Worm (Caenorhabditis elegans) whole organism, mixed stage, embryonic: ENCODE results near the gene clc-8.

ENCODE experiments used
- M03D4.4 ChIP-seq: sonication (generic microtip); optimal IDR thresholded peaks from 2 replicates; lab custom pipeline; 2017; ENCODE audit warnings: mild to moderate bottlenecking, missing genetic modification characterization, missing compliant biosample characterization
- bed-3 ChIP-seq: fragments of 200-800 bp; sonication (Bioruptor generic); optimal IDR thresholded peaks from 3 replicates; lab custom pipeline; 2018; ENCODE audit warnings: mild to moderate bottlenecking, missing genetic modification characterization, moderate library complexity, missing compliant biosample characterization
- blmp-1 ChIP-seq: fragments of 150-350 bp; optimal IDR thresholded peaks from 2 replicates; lab custom pipeline; 2014; ENCODE audit warnings: missing biosample characterization, missing genetic modification characterization
- ceh-39 ChIP-seq: fragments of 150-350 bp; optimal IDR thresholded peaks from 2 replicates; lab custom pipeline; 2014; ENCODE audit warnings: missing biosample characterization, missing genetic modification characterization
- ceh-43 ChIP-seq: fragments of 200-800 bp; sonication (Bioruptor generic); optimal IDR thresholded peaks from 2 replicates; lab custom pipeline; 2018; ENCODE audit warnings: mild to moderate bottlenecking, missing genetic modification characterization, moderate library complexity, missing compliant biosample characterization
- ceh-83 ChIP-seq: fragments of 200-800 bp; sonication (Bioruptor generic); optimal IDR thresholded peaks from 2 replicates; lab custom pipeline; 2018; ENCODE audit warnings: mild to moderate bottlenecking, missing genetic modification characterization, missing compliant biosample characterization
- ces-1 ChIP-seq: fragments of 150-350 bp; optimal IDR thresholded peaks from 2 replicates; lab custom pipeline; 2014; ENCODE audit warnings: missing biosample characterization, missing genetic modification reagents, missing genetic modification characterization
- cnd-1 ChIP-seq: fragments of 200-800 bp; sonication (Bioruptor generic); optimal IDR thresholded peaks from 2 replicates; lab custom pipeline; 2018; ENCODE audit warnings: mild to moderate bottlenecking, missing genetic modification characterization, missing compliant biosample characterization
- elt-3 ChIP-seq: fragments of 150-350 bp; optimal IDR thresholded peaks from 2 replicates; lab custom pipeline; 2014; ENCODE audit warnings: missing biosample characterization, missing genetic modification characterization
- ham-2 ChIP-seq: fragments of 200-800 bp; sonication (Bioruptor generic); optimal IDR thresholded peaks from 2 replicates; lab custom pipeline; 2018; ENCODE audit warnings: mild to moderate bottlenecking, missing genetic modification characterization, missing compliant biosample characterization
- hlh-1 ChIP-seq: fragments of 150-350 bp; optimal IDR thresholded peaks from 2 replicates; lab custom pipeline; 2014; ENCODE audit warnings: missing biosample characterization, missing genetic modification reagents, missing genetic modification characterization
- lin-13 ChIP-seq: fragments of 150-350 bp; optimal IDR thresholded peaks from 2 replicates; lab custom pipeline; 2014; ENCODE audit warnings: missing biosample characterization, missing genetic modification characterization
- lin-32 ChIP-seq: fragments of 200-800 bp; sonication (Bioruptor generic); optimal IDR thresholded peaks from 2 replicates; lab custom pipeline; 2018; ENCODE audit warnings: mild to moderate bottlenecking, missing genetic modification characterization, missing compliant biosample characterization
- mab-5 ChIP-seq: fragments of 150-350 bp; optimal IDR thresholded peaks from 2 replicates; lab custom pipeline; 2014; ENCODE audit warnings: missing biosample characterization, missing genetic modification characterization
- mls-2 ChIP-seq: sonication (generic microtip); optimal IDR thresholded peaks from 2 replicates; lab custom pipeline; 2016; ENCODE audit warnings: mild to moderate bottlenecking, missing genetic modification characterization, moderate library complexity, missing compliant biosample characterization
- nhr-12 ChIP-seq: fragments of 150-350 bp; optimal IDR thresholded peaks from 2 replicates; lab custom pipeline; 2014; ENCODE audit warnings: missing biosample characterization, missing genetic modification characterization
- nhr-2 ChIP-seq: fragments of 150-350 bp; optimal IDR thresholded peaks from 2 replicates; lab custom pipeline; 2014; ENCODE audit warnings: missing biosample characterization, missing genetic modification characterization
- nhr-237 ChIP-seq: fragments of 150-350 bp; optimal IDR thresholded peaks from 2 replicates; lab custom pipeline; 2014; ENCODE audit warnings: missing biosample characterization, missing genetic modification characterization
- nhr-28 ChIP-seq: fragments of 150-350 bp; optimal IDR thresholded peaks from 2 replicates; lab custom pipeline; 2014; ENCODE audit warnings: missing biosample characterization, missing genetic modification characterization
- nhr-76 ChIP-seq: sonication (generic microtip); optimal IDR thresholded peaks from 2 replicates; lab custom pipeline; 2017; ENCODE audit warnings: missing biosample characterization, missing genetic modification characterization
- pha-4 ChIP-seq: fragments of 150-350 bp; optimal IDR thresholded peaks from 2 replicates; lab custom pipeline; 2018; ENCODE audit warnings: missing biosample characterization, missing genetic modification reagents, missing genetic modification characterization
- sem-2 ChIP-seq: fragments of 200-800 bp; sonication (Bioruptor generic); optimal IDR thresholded peaks from 2 replicates; lab custom pipeline; 2018; ENCODE audit warnings: mild to moderate bottlenecking, missing genetic modification characterization, missing compliant biosample characterization
- snpc-4 ChIP-seq: fragments of 150-350 bp; optimal IDR thresholded peaks from 2 replicates; lab custom pipeline; 2014; ENCODE audit warnings: missing biosample characterization, missing genetic modification characterization
- sptf-1 ChIP-seq: sonication (generic microtip); optimal IDR thresholded peaks from 2 replicates; lab custom pipeline; 2017; ENCODE audit warnings: mild to moderate bottlenecking, missing genetic modification characterization, moderate library complexity, missing compliant biosample characterization
- tbx-8 ChIP-seq: fragments of 200-800 bp; sonication (Bioruptor generic); optimal IDR thresholded peaks from 2 replicates; lab custom pipeline; 2018; ENCODE audit warnings: mild to moderate bottlenecking, missing genetic modification characterization, moderate library complexity, missing compliant biosample characterization
- unc-120 ChIP-seq: sonication (generic microtip); optimal IDR thresholded peaks from 2 replicates; lab custom pipeline; 2017; ENCODE audit warnings: missing genetic modification characterization, missing compliant biosample characterization; ENCODE audit not compliant: poor library complexity, severe bottlenecking
- unc-39 ChIP-seq: fragments of 150-350 bp; optimal IDR thresholded peaks from 2 replicates; lab custom pipeline; 2014; ENCODE audit warnings: missing biosample characterization, missing genetic modification characterization
- unc-62 ChIP-seq: fragments of 150-350 bp; optimal IDR thresholded peaks from 2 replicates; lab custom pipeline; 2014; ENCODE audit warnings: missing biosample characterization, missing genetic modification reagents, missing genetic modification characterization
- zip-8 ChIP-seq: fragments of 150-350 bp; optimal IDR thresholded peaks from 2 replicates; lab custom pipeline; 2014; ENCODE audit warnings: missing biosample characterization, missing genetic modification characterization
- ztf-11 ChIP-seq: fragments of 150-350 bp; optimal IDR thresholded peaks from 2 replicates; lab custom pipeline; 2014; ENCODE audit warnings: missing biosample characterization, missing genetic modification characterization

clc-8 gene

DNA sequence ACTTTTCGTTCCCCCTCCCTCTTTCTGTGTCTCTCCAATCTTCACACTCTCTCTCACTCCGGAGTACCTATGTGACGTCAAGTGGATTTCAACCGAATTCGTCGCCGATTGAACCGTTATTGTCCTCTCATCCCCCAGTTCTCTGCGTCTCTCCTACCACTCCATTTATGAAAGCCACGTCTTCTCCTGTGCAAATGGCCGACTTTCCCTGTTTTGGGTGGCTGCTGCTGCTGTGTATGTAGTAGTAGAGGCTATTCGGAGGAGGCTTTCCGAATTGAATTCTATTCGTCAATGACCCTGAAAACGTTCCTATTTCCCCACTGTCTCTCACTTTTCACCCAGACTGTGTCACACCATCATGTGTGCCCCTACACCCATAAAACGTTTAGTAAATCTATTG lies 2.2 kb upstream of the clc-8 start:
- TF ChIP-seq ces-1 (no peak), blmp-1 (tag; lab: Kevin White, UChicago) (peak; percentile 57), elt-3 (tag; lab: Kevin White, UChicago) (no peak), sptf-1 (tag; lab: Kevin White, UChicago) (no peak), ham-2 (GFP tag; lab: Kevin White, UChicago) (peak; percentile 84), cnd-1 (peak; percentile 13)
- TF ChIP-seq, all 35 proteins: peak for 3

DNA sequence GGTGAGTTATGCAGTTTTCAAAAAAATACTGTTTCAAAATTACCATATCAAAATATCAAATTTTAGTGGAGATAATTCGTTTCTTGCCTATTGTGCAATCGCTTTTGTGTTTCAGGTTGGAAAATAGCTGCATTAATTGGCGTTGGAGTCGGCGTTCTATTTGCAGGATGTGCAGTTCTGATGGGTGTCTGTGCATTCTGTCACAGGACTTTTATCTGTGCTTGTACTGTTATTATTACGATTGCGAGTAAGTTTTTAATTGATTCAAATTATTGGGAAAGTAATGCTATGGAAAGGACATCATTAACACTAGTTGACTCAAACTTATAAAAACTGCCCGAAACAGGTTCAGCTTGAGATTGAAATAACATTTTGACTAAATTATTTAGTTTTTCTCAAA lies 874 bp downstream of the clc-8 start:
- no peak for TF ChIP-seq mab-5 (tag; lab: Kevin White, UChicago)
- TF ChIP-seq nhr-12: no peak
- no peak for TF ChIP-seq hlh-1 (tag; lab: Kevin White, UChicago)
- no peak for TF ChIP-seq ceh-39 (tag; lab: Kevin White, UChicago)
- TF ChIP-seq unc-62 (GFP tag; lab: Kevin White, UChicago): no peak
- no peak for TF ChIP-seq blmp-1 (tag; lab: Kevin White, UChicago)
- no peak for TF ChIP-seq elt-3 (tag; lab: Kevin White, UChicago)
- no peak for TF ChIP-seq sem-2
- no peak for TF ChIP-seq cnd-1

ce11 chrIV:14395531-14395930 lies 1.6 kb downstream of the clc-8 start:
- TF ChIP-seq unc-39 (tag; lab: Kevin White, UChicago): no peak
- TF ChIP-seq lin-32: no peak
- TF ChIP-seq nhr-12: no peak

DNA sequence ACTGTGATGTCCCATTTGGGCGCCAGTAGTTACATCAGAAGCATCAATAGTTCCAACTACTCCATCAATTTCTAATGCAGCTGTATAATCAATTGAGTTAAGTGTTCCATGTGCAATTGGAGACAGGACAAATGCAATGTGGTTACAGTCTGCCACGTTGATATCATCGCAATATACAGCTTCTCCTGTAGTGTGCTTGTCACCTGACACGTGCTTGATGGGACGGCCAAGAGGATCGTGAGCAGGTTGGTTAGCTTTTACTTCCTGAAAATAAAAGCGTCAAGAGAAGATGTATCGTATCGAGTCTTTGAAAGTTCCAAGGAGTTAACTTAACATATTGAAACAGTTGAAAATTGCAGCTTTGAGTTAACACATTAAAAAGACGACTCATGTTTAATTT lies 14.6 kb downstream of the clc-8 start:
- no peak for TF ChIP-seq ztf-11 (tag; lab: Kevin White, UChicago)

DNA sequence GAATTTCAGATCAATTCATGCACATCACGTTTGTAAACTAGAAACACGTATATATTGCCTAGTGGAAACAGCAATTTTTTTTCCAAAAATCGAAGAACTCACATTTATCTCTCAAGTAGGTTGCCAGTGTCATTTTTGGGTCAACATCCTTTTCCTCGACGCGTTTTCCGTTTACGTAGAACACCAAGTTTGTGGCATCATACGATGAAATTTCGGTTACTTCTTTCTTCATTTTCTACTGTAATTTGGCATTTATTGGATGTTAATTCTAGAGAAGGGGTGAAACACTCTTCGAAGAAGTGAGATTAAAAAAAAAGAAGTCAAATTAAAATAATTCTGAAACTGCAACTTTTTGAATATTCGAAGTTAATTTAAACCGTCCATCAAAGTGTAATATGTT lies 18.7 kb downstream of the clc-8 start, which contains the start of gene xdh-1:
Gene xdh-1, minus strand, starts transcription at position 240 of the 400 bp plus-strand sequence.
- no peak for TF ChIP-seq nhr-76
- TF ChIP-seq lin-13 (tag; lab: Kevin White, UChicago): no peak
- TF ChIP-seq mab-5 (tag; lab: Kevin White, UChicago): no peak
- TF ChIP-seq ces-1: no peak
- TF ChIP-seq ceh-43: no peak
- no peak for TF ChIP-seq elt-3 (tag; lab: Kevin White, UChicago)
- TF ChIP-seq blmp-1 (tag; lab: Kevin White, UChicago): no peak
- TF ChIP-seq nhr-28 (tag; lab: Kevin White, UChicago): no peak
- TF ChIP-seq sem-2: no peak
- TF ChIP-seq hlh-1 (tag; lab: Kevin White, UChicago): no peak
- TF ChIP-seq bed-3 (GFP tag; lab: Kevin White, UChicago): no peak
- TF ChIP-seq nhr-12: no peak
- no peak for TF ChIP-seq ceh-83
- no peak for TF ChIP-seq lin-32
- TF ChIP-seq tbx-8 (GFP tag; lab: Kevin White, UChicago): no peak
- no peak for TF ChIP-seq mls-2 (tag; lab: Kevin White, UChicago)
- no peak for TF ChIP-seq M03D4.4 (tag; lab: Kevin White, UChicago)
- TF ChIP-seq unc-120 (tag; lab: Kevin White, UChicago): no peak

- TF ChIP-seq unc-62 (GFP tag; lab: Kevin White, UChicago) (no peak), nhr-237 (tag; lab: Kevin White, UChicago) (no peak)
- TF ChIP-seq, all 35 proteins: peak for 0
These were observed 19.4 kb downstream of the clc-8 start for ce11 chrIV:14413386-14413785.

- TF ChIP-seq ces-1 (no peak), snpc-4 (tag; lab: Kevin White, UChicago) (no peak), lin-13 (tag; lab: Kevin White, UChicago) (no peak), nhr-12 (no peak), nhr-2 (no peak), ztf-11 (tag; lab: Kevin White, UChicago) (no peak), elt-3 (tag; lab: Kevin White, UChicago) (no peak), zip-8 (no peak), ham-2 (GFP tag; lab: Kevin White, UChicago) (no peak), ceh-43 (no peak), pha-4 (no peak), M03D4.4 (tag; lab: Kevin White, UChicago) (no peak), nhr-76 (no peak), bed-3 (GFP tag; lab: Kevin White, UChicago) (no peak)
These were observed 20.3 kb downstream of the clc-8 start for ce11 chrIV:14414200-14414599.
